Worm (Caenorhabditis elegans): ENCODE measurements around the gene fars-2.

DNA sequence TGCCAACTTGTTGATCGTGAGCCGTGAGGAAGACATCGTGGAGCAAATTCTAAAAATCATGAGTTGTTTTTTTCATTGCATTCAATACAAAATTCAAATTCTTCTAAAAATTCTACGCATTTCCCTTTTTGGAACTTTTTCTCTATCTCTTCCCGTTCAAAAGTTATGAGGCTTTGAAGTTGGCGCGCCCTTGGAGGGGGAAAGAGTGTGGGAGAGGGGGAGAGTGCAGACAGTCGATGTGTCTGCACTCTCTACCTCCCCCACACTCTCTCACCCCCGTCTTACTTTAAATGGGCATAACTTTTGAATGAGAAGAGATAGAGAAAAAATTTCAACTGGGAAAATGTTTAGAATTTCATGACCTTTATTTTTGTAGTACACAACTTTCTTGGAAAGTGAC, 50.9 kb downstream of the fars-2 start:
- TF ChIP-seq ztf-23 (GFP tag; IDR thresholded peaks at IDR 0.05) (no peak), ref-1 (GFP tag; conservative IDR thresholded peaks at IDR 0.05) (no peak), T22C8.4 (GFP tag; IDR thresholded peaks at IDR 0.05) (no peak), ztf-29 (GFP tag; IDR thresholded peaks at IDR 0.05) (no peak), cog-1 (tag; optimal IDR thresholded peaks at IDR 0.05) (no peak), flt-1 (GFP tag; IDR thresholded peaks at IDR 0.05) (no peak), klf-2 (GFP tag; conservative IDR thresholded peaks at IDR 0.05) (no peak), med-1 (GFP tag; optimal IDR thresholded peaks at IDR 0.05; ENCODE audit: insufficient read depth) (no peak)
